Fruit fly (Drosophila melanogaster) whole organism, embryonic: Measurements from ENCODE around the gene CG14085.

Source experiments
- Antp ChIP-seq: fragments of 200-800 bp; sonication (Bioruptor generic); optimal IDR thresholded peaks from 3 replicates; lab custom pipeline; 2016; ENCODE audit warnings: missing biosample characterization, missing genetic modification characterization
- CG11456 ChIP-seq: fragments of 200-800 bp; sonication (Bioruptor generic); IDR thresholded peaks from 3 replicates; pipeline ENCODE4 v1.3.6; 2022; ENCODE audit warnings: missing biosample characterization, missing genetic modification characterization
- CG11504 ChIP-seq: fragments of 200-800 bp; sonication (Bioruptor generic); optimal IDR thresholded peaks from 3 replicates; lab custom pipeline; 2019; ENCODE audit warnings: missing biosample characterization, mild to moderate bottlenecking, missing genetic modification characterization, moderate library complexity
- CG12155 ChIP-seq: fragments of 200-800 bp; sonication (Bioruptor generic); optimal IDR thresholded peaks from 3 replicates; lab custom pipeline; 2016; ENCODE audit warnings: missing biosample characterization, missing genetic modification characterization
- CG14710 ChIP-seq: fragments of 200-800 bp; sonication (Bioruptor generic); optimal IDR thresholded peaks from 3 replicates; lab custom pipeline; 2019; ENCODE audit warnings: missing biosample characterization, mild to moderate bottlenecking, missing genetic modification characterization, moderate library complexity
- CG15479 ChIP-seq: fragments of 200-800 bp; sonication (Bioruptor generic); optimal IDR thresholded peaks from 3 replicates; lab custom pipeline; 2019; ENCODE audit warnings: missing biosample characterization, mild to moderate bottlenecking, missing genetic modification characterization, moderate library complexity
- CG17361 ChIP-seq: fragments of 200-800 bp; sonication (Bioruptor generic); IDR thresholded peaks from 3 replicates; pipeline ENCODE4 v1.3.6; 2022; ENCODE audit warnings: missing biosample characterization, missing genetic modification characterization
- CG2202 ChIP-seq: fragments of 200-800 bp; sonication (Bioruptor generic); optimal IDR thresholded peaks from 2 replicates; lab custom pipeline; 2018; ENCODE audit warnings: missing biosample characterization, mild to moderate bottlenecking, missing genetic modification characterization
- CG2875 ChIP-seq: fragments of 200-800 bp; sonication (Bioruptor generic); optimal IDR thresholded peaks from 2 replicates; lab custom pipeline; 2017; ENCODE audit warnings: missing biosample characterization, mild to moderate bottlenecking, missing genetic modification characterization, missing genetic modification reagents
- CG30403 ChIP-seq: fragments of 200-800 bp; sonication (Bioruptor generic); optimal IDR thresholded peaks from 3 replicates; lab custom pipeline; 2016; ENCODE audit warnings: missing biosample characterization, missing genetic modification characterization
- CG3163 ChIP-seq: fragments of 200-800 bp; sonication (Bioruptor generic); optimal IDR thresholded peaks from 3 replicates; lab custom pipeline; 2016; ENCODE audit warnings: missing biosample characterization, missing genetic modification characterization
- CG32772 ChIP-seq: fragments of 200-800 bp; sonication (Bioruptor generic); IDR thresholded peaks from 2 replicates; pipeline ENCODE4 v1.3.6; 2022; ENCODE audit warnings: missing biosample characterization, missing genetic modification characterization
- CG4820 ChIP-seq: fragments of 200-800 bp; sonication (Bioruptor generic); optimal IDR thresholded peaks from 3 replicates; lab custom pipeline; 2016; ENCODE audit warnings: missing biosample characterization, missing genetic modification characterization
- CG6765 ChIP-seq: fragments of 200-800 bp; sonication (Bioruptor generic); optimal IDR thresholded peaks from 3 replicates; lab custom pipeline; 2017; ENCODE audit warnings: missing biosample characterization, mild to moderate bottlenecking, missing genetic modification characterization
- CG8089 ChIP-seq: fragments of 200-800 bp; sonication (Bioruptor generic); optimal IDR thresholded peaks from 3 replicates; lab custom pipeline; 2016; ENCODE audit warnings: missing biosample characterization, missing genetic modification characterization
- CG8478 ChIP-seq: fragments of >200 bp; optimal IDR thresholded peaks from 2 replicates; lab custom pipeline; 2018
- D ChIP-seq, 2 experiments: fragments of 200-800 bp in 1 of 2; fragments of >200 bp in 1 of 2; sonication (Bioruptor generic) in 1 of 2; optimal IDR thresholded peaks; 2 replicates in 1 of 2; 3 replicates in 1 of 2; lab custom pipeline; 2017; ENCODE audit warnings: mild to moderate bottlenecking in 1 of 2, missing biosample characterization in 1 of 2, missing genetic modification characterization in 1 of 2, missing genetic modification reagents in 1 of 2
- Drgx ChIP-seq: fragments of 200-800 bp; sonication (Bioruptor generic); IDR thresholded peaks from 2 replicates; pipeline ENCODE4 v1.3.6; 2022; ENCODE audit warnings: missing biosample characterization, missing genetic modification characterization
- Ets97D ChIP-seq: fragments of 200-800 bp; sonication (Bioruptor generic); optimal IDR thresholded peaks from 3 replicates; lab custom pipeline; 2016; ENCODE audit warnings: missing biosample characterization, missing genetic modification characterization
- Fer2 ChIP-seq: fragments of 200-800 bp; sonication (Bioruptor generic); optimal IDR thresholded peaks from 2 replicates; lab custom pipeline; 2018; ENCODE audit warnings: missing biosample characterization, mild to moderate bottlenecking, missing genetic modification characterization, moderate library complexity
- GATAe ChIP-seq: fragments of 200-800 bp; sonication (Bioruptor generic); conservative IDR thresholded peaks from 2 replicates; pipeline ENCODE4 v1.3.6; 2022; ENCODE audit warnings: missing biosample characterization, missing genetic modification characterization
- Gsc ChIP-seq: fragments of 200-800 bp; sonication (Bioruptor generic); IDR thresholded peaks from 2 replicates; pipeline ENCODE4 v1.3.6; 2022; ENCODE audit warnings: missing biosample characterization, missing genetic modification characterization
- HHEX ChIP-seq: fragments of 200-800 bp; sonication (Bioruptor generic); optimal IDR thresholded peaks from 3 replicates; lab custom pipeline; 2017; ENCODE audit warnings: missing biosample characterization, mild to moderate bottlenecking, missing genetic modification characterization, missing genetic modification reagents
- Hand ChIP-seq: fragments of 200-800 bp; sonication (Bioruptor generic); optimal IDR thresholded peaks from 2 replicates; lab custom pipeline; 2017; ENCODE audit warnings: mild to moderate bottlenecking, missing biosample characterization, missing genetic modification reagents, missing genetic modification characterization
- Jarid2 ChIP-seq: fragments of 200-800 bp; sonication (Bioruptor generic); optimal IDR thresholded peaks from 3 replicates; lab custom pipeline; 2017; ENCODE audit warnings: mild to moderate bottlenecking, missing biosample characterization, missing genetic modification reagents, missing genetic modification characterization
- Max ChIP-seq: fragments of 200-800 bp; sonication (Bioruptor generic); optimal IDR thresholded peaks from 2 replicates; lab custom pipeline; 2016; ENCODE audit warnings: missing biosample characterization, mild to moderate bottlenecking, missing genetic modification characterization
- Mes4 ChIP-seq: fragments of 200-800 bp; sonication (Bioruptor generic); optimal IDR thresholded peaks from 2 replicates; lab custom pipeline; 2016; ENCODE audit warnings: missing biosample characterization, missing genetic modification characterization
- NFAT ChIP-seq: fragments of 200-800 bp; sonication (Bioruptor generic); IDR thresholded peaks from 2 replicates; pipeline ENCODE4 v1.3.6; 2022; ENCODE audit warnings: missing biosample characterization, missing genetic modification characterization
- NfI ChIP-seq: fragments of 200-800 bp; sonication (Bioruptor generic); optimal IDR thresholded peaks from 3 replicates; lab custom pipeline; 2018; ENCODE audit warnings: missing biosample characterization, mild to moderate bottlenecking, missing genetic modification characterization, moderate library complexity
- Scr ChIP-seq: fragments of 200-800 bp; sonication (Bioruptor generic); IDR thresholded peaks from 2 replicates; pipeline ENCODE4 v1.3.6; 2022; ENCODE audit warnings: missing biosample characterization, missing genetic modification characterization; ENCODE audit not compliant: partially characterized antibody
- Spps ChIP-seq: fragments of 200-800 bp; sonication (Bioruptor generic); optimal IDR thresholded peaks from 2 replicates; lab custom pipeline; 2018; ENCODE audit warnings: missing biosample characterization, mild to moderate bottlenecking, missing genetic modification characterization
- Stat92E ChIP-seq, 3 experiments: fragments of >200 bp in 2 of 3; fragments of 200-800 bp in 1 of 3; sonication (Bioruptor generic) in 1 of 3; optimal IDR thresholded peaks; 2 replicates each; lab custom pipeline; 2017 to 2019; ENCODE audit warnings: missing biosample characterization in 3 of 3, missing genetic modification characterization in 3 of 3, mild to moderate bottlenecking in 1 of 3, moderate library complexity in 1 of 3
- ac ChIP-seq: fragments of 200-800 bp; sonication (Bioruptor generic); optimal IDR thresholded peaks from 3 replicates; lab custom pipeline; 2017; ENCODE audit warnings: missing biosample characterization, mild to moderate bottlenecking, missing genetic modification characterization
- bowl ChIP-seq: fragments of 200-800 bp; sonication (Bioruptor generic); IDR thresholded peaks from 2 replicates; pipeline ENCODE4 v1.3.6; 2022; ENCODE audit warnings: missing biosample characterization, missing genetic modification characterization
- fd64A ChIP-seq: fragments of 200-800 bp; sonication (Bioruptor generic); optimal IDR thresholded peaks from 3 replicates; lab custom pipeline; 2018; ENCODE audit warnings: missing biosample characterization, mild to moderate bottlenecking, missing genetic modification characterization
- gem ChIP-seq: fragments of 200-800 bp; sonication (Bioruptor generic); optimal IDR thresholded peaks from 2 replicates; lab custom pipeline; 2019; ENCODE audit warnings: missing biosample characterization, mild to moderate bottlenecking, missing genetic modification characterization, moderate library complexity
- gt ChIP-seq: fragments of 200-800 bp; sonication (Bioruptor generic); IDR thresholded peaks from 2 replicates; pipeline ENCODE4 v1.3.6; 2022; ENCODE audit warnings: missing biosample characterization, missing genetic modification characterization
- h ChIP-seq: fragments of >200 bp; optimal IDR thresholded peaks from 2 replicates; lab custom pipeline; 2017
- hb ChIP-seq: fragments of 200-800 bp; sonication (Bioruptor generic); IDR thresholded peaks from 3 replicates; pipeline ENCODE4 v1.3.6; 2022; ENCODE audit warnings: missing biosample characterization, missing genetic modification characterization; ENCODE audit not compliant: partially characterized antibody
- her ChIP-seq: fragments of 200-800 bp; sonication (Bioruptor generic); optimal IDR thresholded peaks from 2 replicates; lab custom pipeline; 2016; ENCODE audit warnings: missing biosample characterization, missing genetic modification characterization
- insv ChIP-seq, 2 experiments: fragments of 200-800 bp; sonication (Bioruptor generic); optimal IDR thresholded peaks; 3 replicates each; lab custom pipeline; 2016 to 2018; ENCODE audit warnings: missing biosample characterization in 2 of 2, missing genetic modification characterization in 2 of 2
- jigr1 ChIP-seq: fragments of 200-800 bp; sonication (Bioruptor generic); IDR thresholded peaks from 3 replicates; pipeline ENCODE4 v1.3.6; 2022; ENCODE audit warnings: missing biosample characterization, missing genetic modification characterization
- kah ChIP-seq: fragments of 200-800 bp; sonication (Bioruptor generic); optimal IDR thresholded peaks from 2 replicates; lab custom pipeline; 2018; ENCODE audit warnings: missing biosample characterization, mild to moderate bottlenecking, missing genetic modification characterization
- nerfin-1 ChIP-seq: fragments of 200-800 bp; sonication (Bioruptor generic); optimal IDR thresholded peaks from 3 replicates; lab custom pipeline; 2019; ENCODE audit warnings: missing biosample characterization, mild to moderate bottlenecking, missing genetic modification characterization, moderate library complexity
- pita ChIP-seq: fragments of 200-800 bp; sonication (Bioruptor generic); optimal IDR thresholded peaks from 2 replicates; lab custom pipeline; 2017; ENCODE audit warnings: missing biosample characterization, mild to moderate bottlenecking, missing genetic modification characterization
- sens ChIP-seq: fragments of 200-800 bp; sonication (Bioruptor generic); peaks from one replicate; lab custom pipeline; 2016; ENCODE audit warnings: missing biosample characterization, missing genetic modification characterization
- slbo ChIP-seq: fragments of 200-800 bp; sonication (Bioruptor generic); IDR thresholded peaks from 2 replicates; pipeline ENCODE4 v1.3.6; 2022; ENCODE audit warnings: missing biosample characterization, missing genetic modification characterization
- tin ChIP-seq: fragments of 200-800 bp; sonication (Bioruptor generic); optimal IDR thresholded peaks from 3 replicates; lab custom pipeline; 2016; ENCODE audit warnings: missing biosample characterization, missing genetic modification characterization
- tna ChIP-seq: fragments of 200-800 bp; sonication (Bioruptor generic); IDR thresholded peaks from 2 replicates; pipeline ENCODE4 v1.3.6; 2022; ENCODE audit warnings: missing biosample characterization, missing genetic modification characterization; ENCODE audit not compliant: partially characterized antibody
- yki ChIP-seq: fragments of >200 bp; optimal IDR thresholded peaks from 3 replicates; lab custom pipeline; 2018
- z ChIP-seq: fragments of 200-800 bp; sonication (Bioruptor generic); IDR thresholded peaks from 3 replicates; pipeline ENCODE4 v1.3.6; 2022; ENCODE audit warnings: missing biosample characterization, missing genetic modification characterization
- zen ChIP-seq: fragments of 200-800 bp; sonication (Bioruptor generic); optimal IDR thresholded peaks from 3 replicates; lab custom pipeline; 2018; ENCODE audit warnings: missing biosample characterization, mild to moderate bottlenecking, missing genetic modification characterization, moderate library complexity

Gene CG14085

dm6 chr3L:19260278-19260803 lies 8.8 kb upstream of the CG14085 start, which contains the start of gene nes (continued):
- TF ChIP-seq D (optimal IDR thresholded peaks at IDR 0.05; lab: Kevin White, UChicago): no peak
- TF ChIP-seq D (GFP tag; optimal IDR thresholded peaks at IDR 0.05; lab: Kevin White, UChicago): no peak
- no peak for TF ChIP-seq insv (GFP tag; optimal IDR thresholded peaks at IDR 0.05; lab: Kevin White, UChicago)
- no peak for TF ChIP-seq CG11456 (GFP tag; lab: Robert Waterston, UW)
- no peak for TF ChIP-seq jigr1
- no peak for TF ChIP-seq NfI
- no peak for TF ChIP-seq z (GFP tag; lab: Robert Waterston, UW)
- TF ChIP-seq Hand (GFP tag; lab: Kevin White, UChicago): no peak
- peak; percentile 74 for TF ChIP-seq sens (GFP tag; lab: Kevin White, UChicago)
- no peak for TF ChIP-seq hb (GFP tag; lab: Robert Waterston, UW)
- TF ChIP-seq Ets97D (GFP tag; lab: Kevin White, UChicago): peak; percentile 22
- TF ChIP-seq tna (GFP tag; lab: Robert Waterston, UW): no peak
- TF ChIP-seq slbo (GFP tag; lab: Robert Waterston, UW): peak; percentile 68
- no peak for TF ChIP-seq CG3163
- no peak for TF ChIP-seq CG4820 (GFP tag; lab: Kevin White, UChicago)
- TF ChIP-seq kah (GFP tag; lab: Kevin White, UChicago): no peak
- no peak for TF ChIP-seq CG8089 (GFP tag; lab: Kevin White, UChicago)
- no peak for TF ChIP-seq Drgx
- TF ChIP-seq tin (GFP tag; lab: Kevin White, UChicago): no peak
- TF ChIP-seq CG12155 (GFP tag; lab: Kevin White, UChicago): no peak
- TF ChIP-seq CG30403 (GFP tag; lab: Kevin White, UChicago): no peak
- no peak for TF ChIP-seq h
- no peak for TF ChIP-seq ac (GFP tag; lab: Kevin White, UChicago)
- TF ChIP-seq CG15479 (GFP tag; lab: Kevin White, UChicago): no peak
- no peak for TF ChIP-seq Fer2
- no peak for TF ChIP-seq CG11504 (tag; lab: Kevin White, UChicago)
- TF ChIP-seq Gsc (GFP tag; lab: Robert Waterston, UW): no peak
- TF ChIP-seq CG17361 (GFP tag; lab: Robert Waterston, UW): no peak
- no peak for TF ChIP-seq Antp
- no peak for TF ChIP-seq Stat92E (GFP tag; optimal IDR thresholded peaks at IDR 0.05; lab: Kevin White, UChicago)
- no peak for TF ChIP-seq CG2875 (GFP tag; lab: Kevin White, UChicago)
- peak; percentile 7 for TF ChIP-seq gem (tag; lab: Kevin White, UChicago)
- no peak for TF ChIP-seq yki (lab: Kevin White, UChicago)
- peak; percentile 37 for TF ChIP-seq Max (GFP tag; lab: Kevin White, UChicago)
- no peak for TF ChIP-seq zen (tag; lab: Kevin White, UChicago)
- no peak for TF ChIP-seq gt (GFP tag; lab: Robert Waterston, UW)
- no peak for TF ChIP-seq CG8478 (lab: Kevin White, UChicago)
- no peak for TF ChIP-seq Mes4 (GFP tag; lab: Kevin White, UChicago)
- peak; percentile 17 for TF ChIP-seq Jarid2 (GFP tag; lab: Kevin White, UChicago)
- TF ChIP-seq fd64A (GFP tag; lab: Kevin White, UChicago): no peak
- TF ChIP-seq her (GFP tag; lab: Kevin White, UChicago): no peak
- no peak for TF ChIP-seq bowl (GFP tag; lab: Robert Waterston, UW)
- no peak for TF ChIP-seq CG32772
- no peak for TF ChIP-seq pita (GFP tag; lab: Kevin White, UChicago)
- TF ChIP-seq NFAT (GFP tag; lab: Robert Waterston, UW): peak; percentile 11; the same call in 1 of the 2 replicates
- no peak for TF ChIP-seq Spps
- peak; percentile 6 for TF ChIP-seq CG14710 (tag; lab: Kevin White, UChicago)
- no peak for TF ChIP-seq CG2202
- TF ChIP-seq HHEX (GFP tag; lab: Kevin White, UChicago): no peak
- no peak for TF ChIP-seq GATAe (GFP tag; lab: Robert Waterston, UW)
- TF ChIP-seq nerfin-1 (tag; lab: Kevin White, UChicago): no peak
- no peak for TF ChIP-seq CG6765 (GFP tag; lab: Kevin White, UChicago)
- peak; percentile 41 for TF ChIP-seq Scr
